Worm (Caenorhabditis elegans) whole organism, early embryonic: Measurements from ENCODE around the gene Y55F3AM.9.

Experiments
- B0310.2 ChIP-seq: sonication (generic microtip); optimal IDR thresholded peaks from 2 replicates; lab custom pipeline; 2016; ENCODE audit warnings: mild to moderate bottlenecking, missing genetic modification characterization, missing compliant biosample characterization
- F13C5.2 ChIP-seq: sonication (generic microtip); optimal IDR thresholded peaks from 2 replicates; lab custom pipeline; 2017; ENCODE audit warnings: mild to moderate bottlenecking, missing genetic modification characterization, inconsistent platforms, missing compliant biosample characterization
- aly-1 ChIP-seq: sonication (generic microtip); optimal IDR thresholded peaks from 2 replicates; lab custom pipeline; 2016; ENCODE audit warnings: missing genetic modification characterization, missing compliant biosample characterization
- ama-1 ChIP-seq: fragments of 150-350 bp; optimal IDR thresholded peaks from 2 replicates; lab custom pipeline; 2014
- ceh-13 ChIP-seq: fragments of 200-800 bp; sonication (Bioruptor generic); optimal IDR thresholded peaks from 2 replicates; lab custom pipeline; 2018; ENCODE audit warnings: mild to moderate bottlenecking, missing genetic modification characterization, missing compliant biosample characterization
- ceh-36 ChIP-seq: sonication (generic microtip); optimal IDR thresholded peaks from 2 replicates; lab custom pipeline; 2016; ENCODE audit warnings: missing genetic modification characterization, inconsistent platforms, missing compliant biosample characterization
- ets-7 ChIP-seq: sonication (generic microtip); optimal IDR thresholded peaks from 2 replicates; lab custom pipeline; 2016; ENCODE audit warnings: missing genotype, missing genetic modification characterization, missing compliant biosample characterization
- flt-1 ChIP-seq: fragments of 200-800 bp; sonication (Bioruptor generic); IDR thresholded peaks from 2 replicates; pipeline ENCODE4 v1.3.6; 2022; ENCODE audit warnings: missing genetic modification characterization, missing compliant biosample characterization
- hmbx-1 ChIP-seq: sonication (generic microtip); optimal IDR thresholded peaks from 2 replicates; lab custom pipeline; 2016; ENCODE audit warnings: mild to moderate bottlenecking, missing genetic modification characterization, missing compliant biosample characterization
- hmg-4 ChIP-seq: fragments of 200-800 bp; sonication (Bioruptor generic); optimal IDR thresholded peaks from 2 replicates; lab custom pipeline; 2018; ENCODE audit warnings: mild to moderate bottlenecking, missing genetic modification characterization, missing compliant biosample characterization
- hnd-1 ChIP-seq: sonication (generic microtip); optimal IDR thresholded peaks from 2 replicates; lab custom pipeline; 2016; ENCODE audit warnings: missing genetic modification characterization, missing compliant biosample characterization
- pes-1 ChIP-seq: fragments of 200-800 bp; sonication (Bioruptor generic); IDR thresholded peaks from 2 replicates; pipeline ENCODE4 v1.3.6; 2022; ENCODE audit warnings: missing genetic modification reagents, missing genetic modification characterization, missing compliant biosample characterization
- scrt-1 ChIP-seq: fragments of 200-800 bp; sonication (Bioruptor generic); IDR thresholded peaks from 2 replicates; pipeline ENCODE4 v1.3.6; 2022; ENCODE audit warnings: missing genetic modification characterization, missing compliant biosample characterization
- sea-1 ChIP-seq: fragments of 200-800 bp; sonication (Bioruptor generic); conservative IDR thresholded peaks from 2 replicates; pipeline ENCODE4 v1.3.6; 2022; ENCODE audit warnings: missing genetic modification characterization, missing compliant biosample characterization
- tbx-11 ChIP-seq: fragments of 200-800 bp; sonication (Bioruptor generic); IDR thresholded peaks from 2 replicates; pipeline ENCODE4 v1.3.6; 2022; ENCODE audit warnings: missing genetic modification characterization, missing compliant biosample characterization
- tbx-37 ChIP-seq: fragments of 200-800 bp; sonication (Bioruptor generic); conservative IDR thresholded peaks from 2 replicates; pipeline ENCODE4 v1.3.6; 2022; ENCODE audit warnings: missing genetic modification reagents, missing genetic modification characterization, missing compliant biosample characterization
- tra-4 ChIP-seq: sonication (generic microtip); optimal IDR thresholded peaks from 2 replicates; lab custom pipeline; 2017; ENCODE audit warnings: missing genetic modification characterization, missing compliant biosample characterization

The Y55F3AM.9 gene

ce11 chrIV:1045683-1046082 lies 36.1 kb upstream of the Y55F3AM.9 start, which contains the start of gene srx-12:
srx-12 (plus strand) TSS chrIV:1045983.
- TF ChIP-seq aly-1 (tag; lab: Kevin White, UChicago) (no peak), pes-1 (GFP tag; lab: Robert Waterston, UW) (no peak), hmbx-1 (tag; lab: Kevin White, UChicago) (no peak)

ce11 chrIV:1044287-1044686 lies 34.8 kb upstream of the Y55F3AM.9 start, which contains the start of gene Y55F3AM.11:
Y55F3AM.11 (minus strand) TSS chrIV:1044387.
- no peak for TF ChIP-seq hnd-1
- no peak for TF ChIP-seq sea-1 (GFP tag; lab: Robert Waterston, UW)
- TF ChIP-seq B0310.2 (tag; lab: Kevin White, UChicago), result no peak
- no peak for TF ChIP-seq tbx-37
- TF ChIP-seq hmg-4 (GFP tag; lab: Kevin White, UChicago), result no peak
- TF ChIP-seq ceh-13 (GFP tag; lab: Kevin White, UChicago), result no peak
- TF ChIP-seq scrt-1, result no peak
- no peak for TF ChIP-seq hmbx-1 (tag; lab: Kevin White, UChicago)
- TF ChIP-seq F13C5.2 (tag; lab: Kevin White, UChicago), result no peak
- no peak for TF ChIP-seq tra-4 (tag; lab: Kevin White, UChicago)
- no peak for TF ChIP-seq ama-1 (lab: Kevin White, UChicago)

- TF ChIP-seq scrt-1 (no peak), pes-1 (GFP tag; lab: Robert Waterston, UW) (no peak), aly-1 (tag; lab: Kevin White, UChicago) (no peak), flt-1 (GFP tag; lab: Robert Waterston, UW) (no peak), ama-1 (lab: Kevin White, UChicago) (no peak), ceh-13 (GFP tag; lab: Kevin White, UChicago) (no peak), sea-1 (GFP tag; lab: Robert Waterston, UW) (no peak), ceh-36 (tag; lab: Kevin White, UChicago) (no peak), hnd-1 (no peak), tra-4 (tag; lab: Kevin White, UChicago) (no peak), tbx-11 (GFP tag; lab: Robert Waterston, UW) (no peak), hmg-4 (GFP tag; lab: Kevin White, UChicago) (no peak), F13C5.2 (tag; lab: Kevin White, UChicago) (no peak), ets-7 (tag; lab: Kevin White, UChicago) (no peak), tbx-37 (no peak), hmbx-1 (tag; lab: Kevin White, UChicago) (no peak), B0310.2 (tag; lab: Kevin White, UChicago) (no peak)
Measured at ce11 chrIV:1040537-1040936, 31.0 kb upstream of the Y55F3AM.9 start.

- TF ChIP-seq hnd-1, result no peak
- no peak for TF ChIP-seq scrt-1
- no peak for TF ChIP-seq ama-1 (lab: Kevin White, UChicago)
- TF ChIP-seq B0310.2 (tag; lab: Kevin White, UChicago), result no peak
- TF ChIP-seq hmbx-1 (tag; lab: Kevin White, UChicago), result no peak
- TF ChIP-seq hmg-4 (GFP tag; lab: Kevin White, UChicago), result no peak
- TF ChIP-seq flt-1 (GFP tag; lab: Robert Waterston, UW), result no peak
- no peak for TF ChIP-seq tra-4 (tag; lab: Kevin White, UChicago)
- TF ChIP-seq sea-1 (GFP tag; lab: Robert Waterston, UW), result no peak
- TF ChIP-seq F13C5.2 (tag; lab: Kevin White, UChicago), result no peak
- TF ChIP-seq pes-1 (GFP tag; lab: Robert Waterston, UW), result no peak
- no peak for TF ChIP-seq tbx-37
- TF ChIP-seq ceh-36 (tag; lab: Kevin White, UChicago), result no peak
- TF ChIP-seq ceh-13 (GFP tag; lab: Kevin White, UChicago), result no peak
- no peak for TF ChIP-seq aly-1 (tag; lab: Kevin White, UChicago)
- TF ChIP-seq ets-7 (tag; lab: Kevin White, UChicago), result no peak
- no peak for TF ChIP-seq tbx-11 (GFP tag; lab: Robert Waterston, UW)
Measured at ce11 chrIV:1038516-1038915, 29.0 kb upstream of the Y55F3AM.9 start.

ce11 chrIV:1035108-1035507 lies 25.6 kb upstream of the Y55F3AM.9 start:
- TF ChIP-seq tra-4 (tag; lab: Kevin White, UChicago), result no peak
- no peak for TF ChIP-seq ama-1 (lab: Kevin White, UChicago)
- no peak for TF ChIP-seq flt-1 (GFP tag; lab: Robert Waterston, UW)
- no peak for TF ChIP-seq hnd-1
- no peak for TF ChIP-seq scrt-1
- TF ChIP-seq aly-1 (tag; lab: Kevin White, UChicago), result no peak
- no peak for TF ChIP-seq sea-1 (GFP tag; lab: Robert Waterston, UW)
- TF ChIP-seq ceh-13 (GFP tag; lab: Kevin White, UChicago), result no peak
- no peak for TF ChIP-seq F13C5.2 (tag; lab: Kevin White, UChicago)
- TF ChIP-seq hmbx-1 (tag; lab: Kevin White, UChicago), result no peak
- no peak for TF ChIP-seq tbx-11 (GFP tag; lab: Robert Waterston, UW)
- no peak for TF ChIP-seq ets-7 (tag; lab: Kevin White, UChicago)
- no peak for TF ChIP-seq ceh-36 (tag; lab: Kevin White, UChicago)
- no peak for TF ChIP-seq hmg-4 (GFP tag; lab: Kevin White, UChicago)

ce11 chrIV:1029939-1030338 lies 20.4 kb upstream of the Y55F3AM.9 start, which contains the start of gene abhd-14:
abhd-14 (minus strand) TSS chrIV:1030039.
- TF ChIP-seq scrt-1, result no peak
- TF ChIP-seq ceh-36 (tag; lab: Kevin White, UChicago), result no peak
- TF ChIP-seq pes-1 (GFP tag; lab: Robert Waterston, UW), result no peak
- TF ChIP-seq B0310.2 (tag; lab: Kevin White, UChicago), result no peak
- no peak for TF ChIP-seq aly-1 (tag; lab: Kevin White, UChicago)
- no peak for TF ChIP-seq hmg-4 (GFP tag; lab: Kevin White, UChicago)
- no peak for TF ChIP-seq tbx-37

ce11 chrIV:1019801-1020200 lies 10.3 kb upstream of the Y55F3AM.9 start:
- TF ChIP-seq aly-1 (tag; lab: Kevin White, UChicago) (peak; percentile 34), hnd-1 (no peak), ets-7 (tag; lab: Kevin White, UChicago) (no peak), hmg-4 (GFP tag; lab: Kevin White, UChicago) (no peak), tbx-11 (GFP tag; lab: Robert Waterston, UW) (0 out of 2 replicates have a peak, but pooled peaks have one; percentile 29), scrt-1 (no peak), tra-4 (tag; lab: Kevin White, UChicago) (no peak), pes-1 (GFP tag; lab: Robert Waterston, UW) (peak; percentile 7), ceh-36 (tag; lab: Kevin White, UChicago) (no peak), B0310.2 (tag; lab: Kevin White, UChicago) (no peak), tbx-37 (no peak)
